Fruit fly (Drosophila melanogaster) Kc167 (cell line): ENCODE results near the gene nebu.

Experiments
- Myc ChIP-seq: fragments of >200 bp; optimal IDR thresholded peaks from 2 replicates; lab custom pipeline; 2017; ENCODE audit warnings: missing external identifiers
- Sin3A ChIP-seq: fragments of >200 bp; optimal IDR thresholded peaks from 2 replicates; lab custom pipeline; 2018; ENCODE audit warnings: missing external identifiers
- h ChIP-seq: fragments of >200 bp; optimal IDR thresholded peaks from 3 replicates; lab custom pipeline; 2018; ENCODE audit warnings: missing external identifiers
- ttk ChIP-seq: sonication (Bioruptor generic); optimal IDR thresholded peaks from 2 replicates; lab custom pipeline; 2017; ENCODE audit warnings: missing external identifiers

DNA sequence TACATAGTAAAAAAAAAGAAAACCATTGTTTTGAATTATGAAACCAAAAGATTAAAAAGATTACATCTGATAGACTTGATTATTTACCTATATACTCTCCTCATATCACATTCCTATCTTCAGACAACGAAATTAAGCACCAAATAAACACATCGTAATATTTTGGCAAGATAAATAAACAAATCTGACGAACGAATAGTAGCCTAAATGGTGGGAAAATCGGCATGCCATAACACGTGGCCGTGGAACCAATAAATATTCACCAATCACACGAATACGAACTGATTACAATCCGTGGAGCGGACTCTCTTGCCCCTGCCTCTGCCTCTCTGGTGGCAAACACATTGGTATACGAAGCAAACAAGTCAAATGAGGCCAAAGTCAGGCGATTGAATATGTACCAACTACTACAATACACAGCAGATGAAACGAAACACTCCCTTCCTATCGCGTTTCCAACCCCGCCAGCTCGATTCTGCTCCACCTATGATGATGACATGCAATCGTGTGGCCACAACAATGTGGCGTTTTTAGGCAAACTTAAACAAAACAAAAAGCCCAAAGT, 46.7 kb downstream of the nebu start:
- no peak for TF ChIP-seq Myc (lab: Kevin White, UChicago)
- no peak for TF ChIP-seq Sin3A (lab: Kevin White, UChicago)
- TF ChIP-seq h, result no peak
- TF ChIP-seq ttk, result no peak
